Worm (Caenorhabditis elegans) whole organism, young adult: ENCODE data around the gene C56E10.3.

Experiments
- F55B11.4 ChIP-seq: sonication (generic microtip); optimal IDR thresholded peaks from 2 replicates; lab custom pipeline; 2016; ENCODE audit warnings: missing compliant biosample characterization, missing genetic modification characterization, borderline replicate concordance; ENCODE audit not compliant: insufficient read depth
- ama-1 ChIP-seq, 3 experiments: fragments of 150-350 bp in 1 of 3; sonication (generic microtip) in 2 of 3; optimal IDR thresholded peaks; 2 replicates each; lab custom pipeline; 2014 to 2018; ENCODE audit warnings: missing biosample characterization in 2 of 3, missing genetic modification characterization in 2 of 3, missing genetic modification reagents in 2 of 3
- atf-7 ChIP-seq: sonication (generic microtip); optimal IDR thresholded peaks from 2 replicates; lab custom pipeline; 2017; ENCODE audit warnings: mild to moderate bottlenecking, missing genetic modification characterization, missing compliant biosample characterization
- ceh-58 ChIP-seq: fragments of 200-800 bp; sonication (Bioruptor generic); IDR thresholded peaks from 2 replicates; pipeline ENCODE4 v1.3.6; 2022; ENCODE audit warnings: missing genetic modification characterization, missing compliant biosample characterization
- hmg-1.2 ChIP-seq: fragments of 200-800 bp; sonication (Bioruptor generic); IDR thresholded peaks from 2 replicates; pipeline ENCODE4 v1.3.6; 2022; ENCODE audit warnings: missing genetic modification reagents, missing genetic modification characterization, missing compliant biosample characterization
- rec-8 ChIP-seq, 2 experiments: sonication (generic microtip); optimal IDR thresholded peaks; 2 replicates each; lab custom pipeline; 2016; ENCODE audit warnings: mild to moderate bottlenecking in 2 of 2, missing genetic modification characterization in 2 of 2, missing genetic modification reagents in 2 of 2, missing genotype in 2 of 2, missing biosample characterization in 1 of 2, missing compliant biosample characterization in 1 of 2, moderate library complexity in 1 of 2
- somi-1 ChIP-seq: fragments of 200-800 bp; sonication (Bioruptor generic); optimal IDR thresholded peaks from 2 replicates; lab custom pipeline; 2018; ENCODE audit warnings: mild to moderate bottlenecking, missing genetic modification characterization, missing compliant biosample characterization
- tlf-1 ChIP-seq: fragments of 200-800 bp; sonication (Bioruptor generic); optimal IDR thresholded peaks from 2 replicates; lab custom pipeline; 2018; ENCODE audit warnings: mild to moderate bottlenecking, missing genetic modification characterization, missing compliant biosample characterization
- zim-3 ChIP-seq: sonication (generic microtip); optimal IDR thresholded peaks from 2 replicates; lab custom pipeline; 2017; ENCODE audit warnings: mild to moderate bottlenecking, missing genetic modification characterization, moderate library complexity, missing compliant biosample characterization
- ztf-26 ChIP-seq: sonication (generic microtip); optimal IDR thresholded peaks from 2 replicates; lab custom pipeline; 2017; ENCODE audit warnings: missing genetic modification characterization, missing compliant biosample characterization

ce11 chrX:6672519-6672918 is 27.1 kb downstream of the C56E10.3 start, which contains the start of gene col-172:
- TF ChIP-seq somi-1 (GFP tag; lab: Kevin White, UChicago) (no peak), zim-3 (tag; lab: Kevin White, UChicago) (no peak), atf-7 (tag; lab: Kevin White, UChicago) (no peak), rec-8 (tag; optimal IDR thresholded peaks at IDR 0.05; lab: Kevin White, UChicago) (no peak), tlf-1 (GFP tag; lab: Kevin White, UChicago) (no peak), hmg-1.2 (GFP tag; lab: Robert Waterston, UW) (no peak), ztf-26 (tag; lab: Kevin White, UChicago) (no peak), F55B11.4 (tag; lab: Kevin White, UChicago) (no peak), ama-1 (optimal IDR thresholded peaks at IDR 0.05; lab: Kevin White, UChicago) (no peak), ama-1 (GFP tag; optimal IDR thresholded peaks at IDR 0.05; lab: Kevin White, UChicago) (no peak), ceh-58 (GFP tag; lab: Robert Waterston, UW) (no peak)
